Worm (Caenorhabditis elegans) whole organism, young adult: ENCODE data around the gene F26H11.8.

Experiments
- C17E4.6 ChIP-seq: fragments of 200-800 bp; sonication (Bioruptor generic); IDR thresholded peaks from 2 replicates; pipeline ENCODE4 v1.3.6; 2022; ENCODE audit warnings: missing genetic modification reagents, missing genetic modification characterization, missing compliant biosample characterization
- D2030.7 ChIP-seq: fragments of 200-800 bp; sonication (Bioruptor generic); IDR thresholded peaks from 2 replicates; pipeline ENCODE4 v1.3.6; 2022; ENCODE audit warnings: missing genetic modification reagents, missing genetic modification characterization, missing compliant biosample characterization
- F33H1.4 ChIP-seq: fragments of 200-800 bp; sonication (Bioruptor generic); IDR thresholded peaks from 2 replicates; pipeline ENCODE4 v1.3.6; 2022; ENCODE audit warnings: missing genetic modification reagents, missing genetic modification characterization, missing compliant biosample characterization
- K12H6.12 ChIP-seq: fragments of 200-800 bp; sonication (Bioruptor generic); optimal IDR thresholded peaks from 2 replicates; lab custom pipeline; 2018; ENCODE audit warnings: mild to moderate bottlenecking, missing genetic modification characterization, missing compliant biosample characterization
- T26A5.8 ChIP-seq: sonication (generic microtip); optimal IDR thresholded peaks from 2 replicates; lab custom pipeline; 2016; ENCODE audit warnings: missing genetic modification characterization, missing compliant biosample characterization
- aptf-3 ChIP-seq: fragments of 200-800 bp; sonication (Bioruptor generic); IDR thresholded peaks from 2 replicates; pipeline ENCODE4 v1.3.6; 2022; ENCODE audit warnings: missing genetic modification characterization, missing compliant biosample characterization
- ceh-100 ChIP-seq: fragments of 200-800 bp; sonication (Bioruptor generic); IDR thresholded peaks from 2 replicates; pipeline ENCODE4 v1.3.6; 2022; ENCODE audit warnings: missing genetic modification reagents, missing genetic modification characterization, missing compliant biosample characterization
- lin-40 ChIP-seq: sonication (generic microtip); optimal IDR thresholded peaks from 2 replicates; lab custom pipeline; 2016; ENCODE audit warnings: missing genetic modification characterization, mild to moderate bottlenecking, missing compliant biosample characterization, missing genotype, missing genetic modification reagents
- mel-28 ChIP-seq: sonication (generic microtip); optimal IDR thresholded peaks from 2 replicates; lab custom pipeline; 2016; ENCODE audit warnings: borderline replicate concordance, mild to moderate bottlenecking, missing genetic modification characterization, missing compliant biosample characterization
- nhr-80 ChIP-seq: sonication (generic microtip); optimal IDR thresholded peaks from 2 replicates; lab custom pipeline; 2016; ENCODE audit warnings: missing genetic modification characterization, missing compliant biosample characterization
- rcor-1 ChIP-seq: fragments of 200-800 bp; sonication (Bioruptor generic); IDR thresholded peaks from 2 replicates; pipeline ENCODE4 v1.3.6; 2022; ENCODE audit warnings: missing genetic modification reagents, missing genetic modification characterization, missing compliant biosample characterization
- sdz-38 ChIP-seq: sonication (generic microtip); optimal IDR thresholded peaks from 2 replicates; lab custom pipeline; 2016; ENCODE audit warnings: missing genotype, missing genetic modification characterization, missing compliant biosample characterization
- unc-130 ChIP-seq: sonication (generic microtip); optimal IDR thresholded peaks from 2 replicates; lab custom pipeline; 2016; ENCODE audit warnings: missing genetic modification reagents, missing genetic modification characterization, missing compliant biosample characterization

The F26H11.8 gene

ce11 chrII:14437922-14438458 lies 49.7 kb downstream of the F26H11.8 start, which contains the start of gene K04B12.2 (continued):
- TF ChIP-seq D2030.7, result no peak
- TF ChIP-seq mel-28 (tag; lab: Kevin White, UChicago), result no peak
- TF ChIP-seq unc-130 (GFP tag; lab: Kevin White, UChicago), result no peak
- TF ChIP-seq nhr-80 (tag; lab: Kevin White, UChicago), result peak; percentile 100
- peak; percentile 15 for TF ChIP-seq K12H6.12
- TF ChIP-seq lin-40 (tag; lab: Kevin White, UChicago), result peak; percentile 77
- no peak for TF ChIP-seq aptf-3
- 0 out of 2 replicates have a peak, but pooled peaks have one; percentile 33 for TF ChIP-seq rcor-1 (GFP tag; lab: Robert Waterston, UW)
- no peak for TF ChIP-seq F33H1.4 (GFP tag; lab: Robert Waterston, UW)
- no peak for TF ChIP-seq T26A5.8
- TF ChIP-seq sdz-38 (tag; lab: Kevin White, UChicago), result no peak
- no peak for TF ChIP-seq C17E4.6 (GFP tag; lab: Robert Waterston, UW)
- TF ChIP-seq ceh-100 (GFP tag; lab: Robert Waterston, UW), result no peak
